Fruit fly (Drosophila melanogaster): ENCODE data around the gene CG14315.

DNA sequence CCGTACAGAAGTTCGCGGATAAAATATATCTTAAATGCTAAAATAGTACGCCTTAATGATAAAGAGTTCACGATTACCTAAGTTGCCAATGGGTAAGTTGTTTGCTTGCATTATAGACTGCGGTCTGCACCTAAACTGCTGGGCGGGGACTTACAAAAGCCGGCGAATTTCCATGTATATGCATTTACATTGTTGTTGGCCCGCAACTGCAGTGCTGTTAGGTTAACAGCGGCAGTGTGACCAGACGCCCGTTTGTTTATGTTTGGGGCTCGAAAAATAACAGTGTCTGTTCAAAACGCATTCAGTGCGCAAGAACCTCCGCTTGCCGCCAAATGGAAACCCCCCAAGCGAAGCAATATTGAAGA is 41.4 kb downstream of the CG14315 start:
- no peak for TF ChIP-seq zen2 (GFP tag; IDR thresholded peaks at IDR 0.05; ENCODE audit: partially characterized antibody)
- no peak for TF ChIP-seq CG15514 (GFP tag; optimal IDR thresholded peaks at IDR 0.05)
- TF ChIP-seq gsb-n (tag; optimal IDR thresholded peaks at IDR 0.05), result no peak
- TF ChIP-seq exex (tag; optimal IDR thresholded peaks at IDR 0.05), result no peak
- no peak for TF ChIP-seq Side (GFP tag; optimal IDR thresholded peaks at IDR 0.05)
- TF ChIP-seq Deaf1 (tag; optimal IDR thresholded peaks at IDR 0.05), result no peak
- no peak for TF ChIP-seq jigr1 (GFP tag; IDR thresholded peaks at IDR 0.05)
- TF ChIP-seq Hmx (GFP tag; optimal IDR thresholded peaks at IDR 0.05), result no peak
- no peak for TF ChIP-seq B-H1 (GFP tag; IDR thresholded peaks at IDR 0.05)
- TF ChIP-seq CG42726 (GFP tag; IDR thresholded peaks at IDR 0.05; ENCODE audit: partially characterized antibody), result no peak

Data from whole organism, embryonic.